Worm (Caenorhabditis elegans) whole organism, L2 larva: Measurements from ENCODE around the gene gadr-2.

Source experiments
- aly-2 ChIP-seq: fragments of 150-350 bp; optimal IDR thresholded peaks from 2 replicates; lab custom pipeline; 2014; ENCODE audit warnings: missing biosample characterization, missing genetic modification characterization
- ama-1 ChIP-seq: fragments of 150-350 bp; optimal IDR thresholded peaks from 2 replicates; lab custom pipeline; 2018; ENCODE audit warnings: inconsistent platforms
- egl-27 ChIP-seq: sonication (generic microtip); optimal IDR thresholded peaks from 3 replicates; lab custom pipeline; 2017; ENCODE audit warnings: missing biosample characterization, missing genetic modification reagents, missing genetic modification characterization
- fos-1 ChIP-seq: fragments of 150-350 bp; optimal IDR thresholded peaks from 2 replicates; lab custom pipeline; 2014; ENCODE audit warnings: missing biosample characterization, missing genetic modification characterization
- lin-11 ChIP-seq: fragments of 150-350 bp; sonication (generic microtip); optimal IDR thresholded peaks from 2 replicates; lab custom pipeline; 2014; ENCODE audit warnings: missing biosample characterization, missing genetic modification characterization, inconsistent platforms, mixed read lengths
- lsy-2 ChIP-seq, 2 experiments: fragments of 150-350 bp in 1 of 2; sonication (generic microtip) in 1 of 2; optimal IDR thresholded peaks; 2 replicates each; lab custom pipeline; 2014 to 2017; ENCODE audit warnings: missing biosample characterization in 2 of 2, missing genetic modification characterization in 2 of 2
- nhr-11 ChIP-seq: fragments of 150-350 bp; optimal IDR thresholded peaks from 2 replicates; lab custom pipeline; 2014; ENCODE audit warnings: missing biosample characterization, missing genetic modification characterization
- nhr-77 ChIP-seq: fragments of 150-350 bp; optimal IDR thresholded peaks from 2 replicates; lab custom pipeline; 2014; ENCODE audit warnings: missing biosample characterization, missing genetic modification characterization
- skn-1 ChIP-seq: sonication (generic microtip); optimal IDR thresholded peaks from 2 replicates; lab custom pipeline; 2017; ENCODE audit warnings: missing biosample characterization, missing genetic modification characterization
- unc-62 ChIP-seq: fragments of 150-350 bp; optimal IDR thresholded peaks from 2 replicates; lab custom pipeline; 2014; ENCODE audit warnings: missing biosample characterization, missing genetic modification reagents, missing genetic modification characterization
- zag-1 ChIP-seq: fragments of 150-350 bp; optimal IDR thresholded peaks from 2 replicates; lab custom pipeline; 2014; ENCODE audit warnings: missing biosample characterization, missing genetic modification characterization

- TF ChIP-seq skn-1, result no peak
- TF ChIP-seq unc-62 (GFP tag; lab: Kevin White, UChicago), result no peak
- TF ChIP-seq ama-1 (lab: Kevin White, UChicago), result no peak
- no peak for TF ChIP-seq nhr-77
- TF ChIP-seq lin-11, result no peak
- TF ChIP-seq zag-1, result no peak
- peak; percentile 30 for TF ChIP-seq fos-1 (tag; lab: Kevin White, UChicago)
- no peak for TF ChIP-seq egl-27 (tag; lab: Kevin White, UChicago)
- TF ChIP-seq lsy-2 (tag; optimal IDR thresholded peaks at IDR 0.05; lab: Kevin White, UChicago), result peak in 1 of 2 experiments; percentile 32
- no peak for TF ChIP-seq nhr-11 (tag; lab: Kevin White, UChicago)
- no peak for TF ChIP-seq aly-2 (tag; lab: Kevin White, UChicago)
These were observed 31.9 kb upstream of the gadr-2 start, which contains the start of gene C33A12.19 for ce11 chrIV:9516831-9517230.
